Fruit fly (Drosophila melanogaster): ENCODE data around the gene Nop56.

The Nop56 gene

dm6 chr3R:22411879-22412587 is 8.8 kb downstream of the Nop56 start:
- TF ChIP-seq CG13204 (GFP tag; optimal IDR thresholded peaks at IDR 0.05) (no peak), CG4496 (GFP tag; IDR thresholded peaks at IDR 0.05) (no peak), CG15710 (tag; optimal IDR thresholded peaks at IDR 0.05) (no peak), rn (GFP tag; IDR thresholded peaks at IDR 0.05) (no peak), CG9948 (tag; optimal IDR thresholded peaks at IDR 0.05) (no peak), CG32121 (GFP tag; IDR thresholded peaks at IDR 0.05) (no peak), D1 (tag; optimal IDR thresholded peaks at IDR 0.05) (no peak), fd96Ca (GFP tag; IDR thresholded peaks at IDR 0.05) (no peak), CG17806 (tag; optimal IDR thresholded peaks at IDR 0.05) (no peak), CG8159 (tag; optimal IDR thresholded peaks at IDR 0.05) (no peak), Snoo (tag; optimal IDR thresholded peaks at IDR 0.05) (no peak), Ets98B (GFP tag; IDR thresholded peaks at IDR 0.05) (no peak), Pif1A (GFP tag; optimal IDR thresholded peaks at IDR 0.05) (no peak), CG34367 (tag; optimal IDR thresholded peaks at IDR 0.05) (no peak), CG12605 (GFP tag; IDR thresholded peaks at IDR 0.05) (no peak), CG10348 (GFP tag; IDR thresholded peaks at IDR 0.05) (no peak), EcR (GFP tag; optimal IDR thresholded peaks at IDR 0.05) (no peak), gl (tag; optimal IDR thresholded peaks at IDR 0.05) (no peak), CG14655 (GFP tag; optimal IDR thresholded peaks at IDR 0.05) (no peak)

DNA sequence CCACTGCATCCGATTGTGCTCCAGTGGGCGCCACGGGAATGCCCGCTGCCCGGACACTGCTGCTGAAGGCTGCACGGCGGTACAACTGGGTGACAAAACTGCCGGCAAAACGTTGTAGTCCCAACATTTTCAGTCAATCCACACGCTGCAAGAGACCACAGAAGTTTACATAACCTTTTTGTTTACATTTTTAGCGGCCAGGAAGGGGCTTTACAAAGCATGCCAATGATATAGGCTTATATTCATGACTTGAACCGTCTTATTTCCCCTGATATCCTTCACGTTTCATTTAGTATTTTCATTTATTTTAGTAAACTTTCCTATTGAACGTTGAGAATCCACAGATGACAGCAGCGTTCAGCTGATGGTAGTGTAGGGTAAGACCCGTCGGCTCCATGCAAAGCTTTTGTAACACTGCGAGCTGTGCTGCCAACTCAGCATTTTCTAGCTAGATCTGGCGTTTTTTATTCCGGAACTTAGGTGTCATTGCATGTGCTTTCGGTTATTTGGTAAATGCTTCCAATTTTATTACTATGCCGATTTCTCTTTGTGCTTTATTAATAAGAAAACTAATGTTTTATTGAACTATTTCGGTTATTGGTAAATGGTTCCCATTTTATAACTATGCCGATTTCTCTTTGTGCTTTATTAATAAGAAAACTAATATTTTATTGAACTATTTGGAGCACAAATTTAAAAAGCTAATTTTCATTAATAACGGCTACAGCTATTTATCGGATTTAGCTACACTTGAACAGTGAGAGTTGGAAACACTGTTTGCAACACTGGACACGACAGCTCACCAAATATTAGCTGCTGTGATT is 10.1 kb downstream of the Nop56 start, which contains the start of the genes CG13850 and lqfR:
Gene CG13850, minus strand, starts transcription at position 379 of the 824 bp plus-strand sequence.
Gene lqfR, plus strand, starts transcription at position 765 of the 824 bp plus-strand sequence.
- TF ChIP-seq gl (tag; optimal IDR thresholded peaks at IDR 0.05) (no peak), CG9948 (tag; optimal IDR thresholded peaks at IDR 0.05) (peak; percentile 35), CG32121 (GFP tag; IDR thresholded peaks at IDR 0.05) (peak; percentile 45; the same call in 1 of the 2 replicates), Pif1B (GFP tag; optimal IDR thresholded peaks at IDR 0.05) (peak; percentile 14), CG17806 (tag; optimal IDR thresholded peaks at IDR 0.05) (peak; percentile 20), D1 (tag; optimal IDR thresholded peaks at IDR 0.05) (no peak), CG12605 (GFP tag; IDR thresholded peaks at IDR 0.05) (no peak), CG8159 (tag; optimal IDR thresholded peaks at IDR 0.05) (peak; percentile 62), Ets98B (GFP tag; IDR thresholded peaks at IDR 0.05) (no peak), CG14655 (GFP tag; optimal IDR thresholded peaks at IDR 0.05) (no peak), Pif1A (GFP tag; optimal IDR thresholded peaks at IDR 0.05) (no peak), Snoo (tag; optimal IDR thresholded peaks at IDR 0.05) (peak; percentile 70), rn (GFP tag; IDR thresholded peaks at IDR 0.05) (0 out of 2 replicates have a peak, but pooled peaks have one; percentile 9), CG34367 (tag; optimal IDR thresholded peaks at IDR 0.05) (no peak), CG15710 (tag; optimal IDR thresholded peaks at IDR 0.05) (peak; percentile 64), CG4496 (GFP tag; IDR thresholded peaks at IDR 0.05) (no peak), CG10348 (GFP tag; IDR thresholded peaks at IDR 0.05) (0 out of 2 replicates have a peak, but pooled peaks have one; percentile 14), CG8301 (tag; optimal IDR thresholded peaks at IDR 0.05) (no peak), CG13204 (GFP tag; optimal IDR thresholded peaks at IDR 0.05) (no peak), fd96Ca (GFP tag; IDR thresholded peaks at IDR 0.05) (peak; percentile 70), EcR (GFP tag; optimal IDR thresholded peaks at IDR 0.05) (no peak)

DNA sequence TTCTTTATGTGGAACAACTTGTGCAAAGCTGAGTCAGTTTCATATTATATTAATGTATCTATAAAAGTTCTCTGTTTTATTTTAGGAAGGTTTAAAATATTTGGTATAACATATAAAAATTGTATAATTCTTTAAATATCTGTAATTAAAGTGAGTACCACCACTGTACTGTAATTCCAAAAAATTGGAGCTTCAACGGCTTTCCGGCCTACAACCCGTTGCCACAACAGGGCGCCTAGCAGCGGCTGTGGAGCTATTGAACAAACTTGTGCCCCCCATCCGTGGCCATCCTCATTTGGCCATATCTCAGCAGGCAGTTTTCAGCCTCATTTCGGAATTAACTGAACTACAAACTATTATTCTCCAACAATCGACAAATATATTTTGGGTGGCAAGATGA is 15.2 kb downstream of the Nop56 start, which contains the start of gene CG13855:
Gene CG13855, plus strand, starts transcription at position 301 of the 400 bp plus-strand sequence.
- TF ChIP-seq rn (GFP tag; IDR thresholded peaks at IDR 0.05), result no peak
- no peak for TF ChIP-seq CG17806 (tag; optimal IDR thresholded peaks at IDR 0.05)
- no peak for TF ChIP-seq EcR (GFP tag; optimal IDR thresholded peaks at IDR 0.05)
- TF ChIP-seq CG8159 (tag; optimal IDR thresholded peaks at IDR 0.05), result no peak
- no peak for TF ChIP-seq Pif1B (GFP tag; optimal IDR thresholded peaks at IDR 0.05)
- no peak for TF ChIP-seq CG34367 (tag; optimal IDR thresholded peaks at IDR 0.05)
- TF ChIP-seq D1 (tag; optimal IDR thresholded peaks at IDR 0.05), result no peak

- TF ChIP-seq D1 (tag; optimal IDR thresholded peaks at IDR 0.05) (no peak), gl (tag; optimal IDR thresholded peaks at IDR 0.05) (no peak), rn (GFP tag; IDR thresholded peaks at IDR 0.05) (no peak), CG10348 (GFP tag; IDR thresholded peaks at IDR 0.05) (no peak), CG9948 (tag; optimal IDR thresholded peaks at IDR 0.05) (no peak), Pif1A (GFP tag; optimal IDR thresholded peaks at IDR 0.05) (no peak), CG12605 (GFP tag; IDR thresholded peaks at IDR 0.05) (no peak), CG32121 (GFP tag; IDR thresholded peaks at IDR 0.05) (no peak), CG14655 (GFP tag; optimal IDR thresholded peaks at IDR 0.05) (no peak)
Measured at dm6 chr3R:22402355-22402754, 18.5 kb downstream of the Nop56 start, which contains the start of gene CG13856. Gene CG13856, plus strand, starts transcription at chr3R:22402655.

DNA sequence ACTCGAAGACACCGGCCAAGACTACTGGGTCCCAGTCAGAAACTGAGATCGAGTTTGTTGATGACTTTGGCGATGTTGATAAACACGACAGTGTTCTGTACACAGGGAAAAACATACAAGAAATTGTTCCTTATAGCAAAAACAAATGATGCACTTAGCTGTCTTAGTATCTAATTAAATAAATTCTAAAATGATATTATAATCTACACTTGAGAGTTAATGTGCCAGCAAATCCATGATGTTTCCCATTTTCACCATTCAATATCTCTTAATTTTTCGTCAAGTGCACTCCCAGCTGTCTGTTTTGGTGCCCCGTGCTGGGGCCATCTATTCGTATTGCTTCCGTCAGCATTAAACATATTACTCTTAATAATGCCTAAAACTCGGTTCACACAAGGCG is 20.6 kb downstream of the Nop56 start:
- peak; percentile 43 for TF ChIP-seq Pif1B (GFP tag; optimal IDR thresholded peaks at IDR 0.05)
- TF ChIP-seq CG8159 (tag; optimal IDR thresholded peaks at IDR 0.05), result peak; percentile 23
- TF ChIP-seq CG10348 (GFP tag; IDR thresholded peaks at IDR 0.05), result no peak
- TF ChIP-seq fd96Ca (GFP tag; IDR thresholded peaks at IDR 0.05), result no peak
- no peak for TF ChIP-seq rn (GFP tag; IDR thresholded peaks at IDR 0.05)
- TF ChIP-seq Ets98B (GFP tag; IDR thresholded peaks at IDR 0.05), result peak; percentile 69
- no peak for TF ChIP-seq CG12605 (GFP tag; IDR thresholded peaks at IDR 0.05)
- TF ChIP-seq CG9948 (tag; optimal IDR thresholded peaks at IDR 0.05), result peak; percentile 54
- peak; percentile 57; the same call in 1 of the 2 replicates for TF ChIP-seq CG32121 (GFP tag; IDR thresholded peaks at IDR 0.05)
- TF ChIP-seq gl (tag; optimal IDR thresholded peaks at IDR 0.05), result no peak
- no peak for TF ChIP-seq EcR (GFP tag; optimal IDR thresholded peaks at IDR 0.05)
- peak; percentile 85 for TF ChIP-seq CG14655 (GFP tag; optimal IDR thresholded peaks at IDR 0.05)
- TF ChIP-seq CG34367 (tag; optimal IDR thresholded peaks at IDR 0.05), result no peak
- peak; percentile 61 for TF ChIP-seq Pif1A (GFP tag; optimal IDR thresholded peaks at IDR 0.05)
- TF ChIP-seq CG17806 (tag; optimal IDR thresholded peaks at IDR 0.05), result no peak
- TF ChIP-seq D1 (tag; optimal IDR thresholded peaks at IDR 0.05), result no peak
- no peak for TF ChIP-seq Snoo (tag; optimal IDR thresholded peaks at IDR 0.05)
- peak; percentile 79; the same call in 2 of the 3 replicates for TF ChIP-seq CG4496 (GFP tag; IDR thresholded peaks at IDR 0.05)
- TF ChIP-seq CG15710 (tag; optimal IDR thresholded peaks at IDR 0.05), result no peak
- TF ChIP-seq CG13204 (GFP tag; optimal IDR thresholded peaks at IDR 0.05), result no peak
- TF ChIP-seq CG8301 (tag; optimal IDR thresholded peaks at IDR 0.05), result peak; percentile 85

Data from whole organism, pupa.